Worm (Caenorhabditis elegans): ENCODE data around the gene C53A5.9.

C53A5.9 gene

ce11 chrV:14545816-14546283 is 12.8 kb downstream of the C53A5.9 start, which contains the start of gene rike-1:
rike-1 (minus strand) TSS chrV:14545866.
- TF ChIP-seq unc-62 (GFP tag; optimal IDR thresholded peaks at IDR 0.05): no peak

ce11 chrV:14542138-14542537 is 16.5 kb downstream of the C53A5.9 start:
- TF ChIP-seq unc-62 (GFP tag; optimal IDR thresholded peaks at IDR 0.05): no peak

ce11 chrV:14540932-14541331 is 17.7 kb downstream of the C53A5.9 start:
- TF ChIP-seq unc-62 (GFP tag; optimal IDR thresholded peaks at IDR 0.05): no peak

ce11 chrV:14539355-14539754 is 19.3 kb downstream of the C53A5.9 start:
- no peak for TF ChIP-seq unc-62 (GFP tag; optimal IDR thresholded peaks at IDR 0.05)

ce11 chrV:14536274-14536673 is 22.4 kb downstream of the C53A5.9 start, which contains the start of gene tag-191:
tag-191 (minus strand) TSS chrV:14536374.
- TF ChIP-seq unc-62 (GFP tag; optimal IDR thresholded peaks at IDR 0.05): no peak

- no peak for TF ChIP-seq unc-62 (GFP tag; optimal IDR thresholded peaks at IDR 0.05)
These were observed 26.3 kb downstream of the C53A5.9 start for ce11 chrV:14532374-14532773.

- no peak for TF ChIP-seq unc-62 (GFP tag; optimal IDR thresholded peaks at IDR 0.05)
These were observed 27.8 kb downstream of the C53A5.9 start, which contains the start of gene kcnl-4 for ce11 chrV:14530813-14531212. kcnl-4 (plus strand) TSS chrV:14531113.

ce11 chrV:14527210-14527609 is 31.4 kb downstream of the C53A5.9 start:
- no peak for TF ChIP-seq unc-62 (GFP tag; optimal IDR thresholded peaks at IDR 0.05)

ce11 chrV:14525089-14525488 is 33.6 kb downstream of the C53A5.9 start, which contains the start of gene hda-1:
hda-1 (plus strand) TSS chrV:14525389.
- TF ChIP-seq unc-62 (GFP tag; optimal IDR thresholded peaks at IDR 0.05): no peak

- TF ChIP-seq unc-62 (GFP tag; optimal IDR thresholded peaks at IDR 0.05): no peak
These were observed 34.7 kb downstream of the C53A5.9 start, which contains the start of gene ril-1 for ce11 chrV:14523788-14524582. ril-1 (minus strand) TSS chrV:14524129.

ce11 chrV:14523105-14523504 is 35.6 kb downstream of the C53A5.9 start, which contains the start of gene C53A5.2:
C53A5.2 (minus strand) TSS chrV:14523205.
- TF ChIP-seq unc-62 (GFP tag; optimal IDR thresholded peaks at IDR 0.05): no peak

- TF ChIP-seq unc-62 (GFP tag; optimal IDR thresholded peaks at IDR 0.05): no peak
These were observed 36.1 kb downstream of the C53A5.9 start, which contains the start of gene C53A5.16 for ce11 chrV:14522514-14522913. C53A5.16 (minus strand) TSS chrV:14522614.

ce11 chrV:14521000-14521399 is 37.7 kb downstream of the C53A5.9 start, which contains the start of gene C53A5.17:
C53A5.17 (minus strand) TSS chrV:14521100.
- TF ChIP-seq unc-62 (GFP tag; optimal IDR thresholded peaks at IDR 0.05): no peak

ce11 chrV:14519268-14519667 is 39.4 kb downstream of the C53A5.9 start, which contains the start of gene R02D5.8:
R02D5.8 (minus strand) TSS chrV:14519368.
- no peak for TF ChIP-seq unc-62 (GFP tag; optimal IDR thresholded peaks at IDR 0.05)

ce11 chrV:14518010-14518409 is 40.6 kb downstream of the C53A5.9 start, which contains the start of gene R02D5.6:
R02D5.6 (minus strand) TSS chrV:14518110.
- no peak for TF ChIP-seq unc-62 (GFP tag; optimal IDR thresholded peaks at IDR 0.05)

ce11 chrV:14510746-14511145 is 47.9 kb downstream of the C53A5.9 start, which contains the start of gene R02D5.9:
R02D5.9 (minus strand) TSS chrV:14511123.
- TF ChIP-seq unc-62 (GFP tag; optimal IDR thresholded peaks at IDR 0.05): no peak

ce11 chrV:14508556-14508955 is 50.1 kb downstream of the C53A5.9 start:
- no peak for TF ChIP-seq unc-62 (GFP tag; optimal IDR thresholded peaks at IDR 0.05)

Measured in whole organism, dauer.